Fruit fly (Drosophila melanogaster): ENCODE results near the gene mthl10.

- TF ChIP-seq nau (GFP tag; optimal IDR thresholded peaks at IDR 0.05) (no peak), Aef1 (GFP tag; IDR thresholded peaks at IDR 0.05) (no peak), chn (GFP tag; optimal IDR thresholded peaks at IDR 0.05) (no peak), pros (GFP tag; optimal IDR thresholded peaks at IDR 0.05) (no peak), sisA (GFP tag; IDR thresholded peaks at IDR 0.05) (no peak), otp (GFP tag; IDR thresholded peaks at IDR 0.05) (no peak), Spps (tag; optimal IDR thresholded peaks at IDR 0.05) (no peak), kay (GFP tag; optimal IDR thresholded peaks at IDR 0.05) (no peak), fd102C (GFP tag; optimal IDR thresholded peaks at IDR 0.05) (no peak), CG12104 (GFP tag; optimal IDR thresholded peaks at IDR 0.05) (no peak), Chrac-16 (GFP tag; optimal IDR thresholded peaks at IDR 0.05) (no peak), CG4424 (GFP tag; optimal IDR thresholded peaks at IDR 0.05) (no peak)
These were observed 28.5 kb upstream of the mthl10 start for dm6 chr3L:371228-371627.
